Fruit fly (Drosophila melanogaster): Measurements from ENCODE around the gene Meltrin.
A peak's percentile ranks its signal among the peaks of the same experiment; 100 is the strongest.

Meltrin gene

DNA sequence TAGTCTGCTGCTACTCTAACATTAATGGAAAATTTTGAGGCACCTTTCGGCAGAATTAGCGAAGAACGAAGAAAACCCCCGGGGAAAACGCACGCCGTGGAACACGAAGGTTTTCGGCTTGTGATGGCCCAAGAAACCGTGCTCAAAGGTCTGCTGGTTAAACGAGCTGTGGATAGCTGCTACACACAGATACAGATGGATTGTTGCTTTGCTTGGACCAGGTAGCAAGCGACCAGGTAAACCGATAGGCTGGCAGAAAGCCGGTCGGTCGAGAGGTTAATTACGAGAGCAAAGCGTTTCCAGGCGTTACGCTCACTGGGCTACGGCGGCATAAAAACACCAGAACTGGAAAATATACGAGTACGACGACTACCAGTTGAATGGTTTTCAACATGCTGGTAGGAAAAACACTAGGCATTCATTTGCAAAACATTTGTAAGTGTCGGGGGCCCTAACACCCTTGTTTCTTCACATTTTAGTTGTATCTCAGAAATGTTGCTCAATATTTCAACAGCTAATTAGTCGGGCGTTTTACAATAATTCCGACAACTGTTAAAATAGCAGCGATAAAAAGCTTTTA, 44.7 kb downstream of the Meltrin start (continued):
- peak; percentile 0 for TF ChIP-seq bigmax (GFP tag; optimal IDR thresholded peaks at IDR 0.05)
- TF ChIP-seq zen (tag; optimal IDR thresholded peaks at IDR 0.05): peak; percentile 54
- no peak for TF ChIP-seq CG8290 (GFP tag; optimal IDR thresholded peaks at IDR 0.05)
- peak in 1 of 2 experiments; percentile 7 for TF ChIP-seq CG8290 (tag; optimal IDR thresholded peaks at IDR 0.05)
- TF ChIP-seq CG9932 (GFP tag; IDR thresholded peaks at IDR 0.05): 0 out of 2 replicates have a peak, but pooled peaks have one; percentile 29
- TF ChIP-seq Oaz (GFP tag; IDR thresholded peaks at IDR 0.05): no peak
- TF ChIP-seq HLH3B (GFP tag; IDR thresholded peaks at IDR 0.05): no peak
- 0 out of 2 replicates have a peak, but pooled peaks have one; percentile 9 for TF ChIP-seq stc (GFP tag; IDR thresholded peaks at IDR 0.05)
- 0 out of 2 replicates have a peak, but pooled peaks have one; percentile 38 for TF ChIP-seq ara (GFP tag; IDR thresholded peaks at IDR 0.05)
- TF ChIP-seq CG3726 (GFP tag; IDR thresholded peaks at IDR 0.05): no peak

DNA sequence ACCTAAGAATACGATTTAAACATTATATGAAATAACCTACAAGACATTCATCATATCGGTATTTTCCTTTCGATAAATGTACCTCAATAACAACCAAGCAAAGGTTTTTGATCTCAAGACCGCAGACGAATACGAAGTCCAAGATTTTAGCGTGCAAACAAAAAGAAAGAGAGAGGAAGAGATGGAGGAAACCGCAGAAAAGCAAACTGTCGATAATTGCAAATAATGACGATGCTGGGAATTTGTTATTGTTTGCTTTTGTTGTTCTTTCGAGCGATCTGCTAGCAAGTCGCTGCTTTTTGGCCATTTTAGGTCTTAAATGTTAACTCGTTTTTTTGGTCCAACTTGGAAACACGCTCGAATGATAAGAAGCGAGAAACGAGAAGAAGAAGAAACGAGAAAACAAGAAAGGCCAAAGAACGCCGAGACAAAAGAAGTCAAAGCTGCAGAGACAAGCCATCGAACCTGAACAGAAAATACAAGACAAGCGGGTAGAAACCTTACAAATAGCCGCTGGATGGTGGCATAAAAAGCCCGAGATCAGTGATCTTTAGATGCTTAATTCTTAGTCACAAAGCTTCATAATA, 45.9 kb downstream of the Meltrin start:
- TF ChIP-seq chinmo (GFP tag; IDR thresholded peaks at IDR 0.05; ENCODE audit: partially characterized antibody): 0 out of 4 replicates have a peak, but pooled peaks have one; percentile 45
- no peak for TF ChIP-seq al (GFP tag; IDR thresholded peaks at IDR 0.05)
- TF ChIP-seq nerfin-2 (GFP tag; IDR thresholded peaks at IDR 0.05; ENCODE audit: partially characterized antibody): no peak
- no peak for TF ChIP-seq CG8478 (optimal IDR thresholded peaks at IDR 0.05)
- TF ChIP-seq psq (GFP tag; optimal IDR thresholded peaks at IDR 0.05): peak; percentile 12
- no peak for TF ChIP-seq Myb (GFP tag; optimal IDR thresholded peaks at IDR 0.05)
- no peak for TF ChIP-seq Asciz (GFP tag; optimal IDR thresholded peaks at IDR 0.05)
- TF ChIP-seq tin (GFP tag; optimal IDR thresholded peaks at IDR 0.05): no peak
- peak in 1 of 2 experiments; percentile 9 for TF ChIP-seq tll (GFP tag; optimal IDR thresholded peaks at IDR 0.05)
- no peak for TF ChIP-seq hkb (optimal IDR thresholded peaks at IDR 0.05)
- TF ChIP-seq hkb (GFP tag; IDR thresholded peaks at IDR 0.05): no peak
- TF ChIP-seq Bgb (GFP tag; IDR thresholded peaks at IDR 0.05; ENCODE audit: partially characterized antibody): no peak
- no peak for TF ChIP-seq danr (GFP tag; IDR thresholded peaks at IDR 0.05)
- TF ChIP-seq CG17385 (GFP tag; optimal IDR thresholded peaks at IDR 0.05): peak; percentile 54
- 0 out of 3 replicates have a peak, but pooled peaks have one; percentile 8 for TF ChIP-seq mld (GFP tag; IDR thresholded peaks at IDR 0.05; ENCODE audit: partially characterized antibody)
- TF ChIP-seq nom (GFP tag; optimal IDR thresholded peaks at IDR 0.05): peak; percentile 75

- TF ChIP-seq Stat92E (GFP tag; optimal IDR thresholded peaks at IDR 0.05): peak in 1 of 3 experiments; percentile 61
- no peak for TF ChIP-seq Hsf (GFP tag; optimal IDR thresholded peaks at IDR 0.05)
- peak; percentile 33 for TF ChIP-seq cg (GFP tag; optimal IDR thresholded peaks at IDR 0.05)
- TF ChIP-seq CG42726 (GFP tag; IDR thresholded peaks at IDR 0.05; ENCODE audit: partially characterized antibody): no peak
- peak; percentile 69 for TF ChIP-seq sd (tag; optimal IDR thresholded peaks at IDR 0.05)
- peak; percentile 30; the same call in 1 of the 3 replicates for TF ChIP-seq CG2199 (GFP tag; IDR thresholded peaks at IDR 0.05)
- TF ChIP-seq crol (GFP tag; IDR thresholded peaks at IDR 0.05): peak; percentile 27; the same call in 1 of the 2 replicates
Measured at dm6 chr3R:14650367-14650766, 46.7 kb downstream of the Meltrin start.

Measured in whole organism, embryonic.